Fruit fly (Drosophila melanogaster): ENCODE results near the gene CG18170.

The CG18170 gene

DNA sequence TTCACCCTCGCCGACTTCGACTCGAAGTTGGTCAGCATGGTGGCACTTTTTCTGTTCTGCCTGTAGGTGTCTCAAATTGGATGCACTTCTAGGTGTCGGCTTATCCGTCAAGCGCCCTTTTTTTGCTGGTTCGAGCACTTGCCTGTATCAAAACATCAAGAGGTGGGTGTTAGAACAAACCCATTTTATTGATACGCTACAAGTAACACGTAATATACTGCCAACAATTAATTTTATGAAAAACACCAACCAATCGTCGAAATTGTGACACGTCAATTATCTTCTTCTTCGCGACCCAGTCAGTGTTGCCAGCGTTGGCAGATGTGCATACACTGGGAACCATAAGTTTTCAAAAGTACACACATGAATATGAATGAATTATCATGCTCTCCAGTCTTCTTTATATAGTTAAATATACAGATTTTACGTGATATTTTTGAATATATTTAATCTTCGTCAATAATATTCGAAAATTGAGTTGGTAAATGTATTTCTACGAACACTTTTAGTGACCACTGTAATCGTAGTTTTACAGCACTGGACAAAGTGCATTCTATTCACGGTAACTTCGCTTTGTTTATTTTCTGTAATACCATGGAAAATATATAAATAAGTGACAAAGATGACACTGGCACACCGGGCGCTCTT, 42.3 kb downstream of the CG18170 start, which contains the start of the genes alphaCOP and CG13919 (continued):
- TF ChIP-seq gro (GFP tag; optimal IDR thresholded peaks at IDR 0.05) = peak; percentile 86
- peak; percentile 94 for TF ChIP-seq sug (tag; optimal IDR thresholded peaks at IDR 0.05)
- peak; percentile 86 for TF ChIP-seq CG1603 (tag; optimal IDR thresholded peaks at IDR 0.05)
- peak; percentile 82; the same call in 1 of the 2 replicates for TF ChIP-seq onecut (GFP tag; IDR thresholded peaks at IDR 0.05)
- peak; percentile 75 for TF ChIP-seq CG1792 (GFP tag; optimal IDR thresholded peaks at IDR 0.05)
- no peak for TF ChIP-seq CG42726 (GFP tag; IDR thresholded peaks at IDR 0.05; ENCODE audit: partially characterized antibody)
- peak; percentile 97 for TF ChIP-seq CG14050 (GFP tag; IDR thresholded peaks at IDR 0.05)
- TF ChIP-seq HLH3B (GFP tag; IDR thresholded peaks at IDR 0.05) = peak; percentile 95
- no peak for TF ChIP-seq eve (GFP tag; optimal IDR thresholded peaks at IDR 0.05)
- TF ChIP-seq CG12071 (GFP tag; optimal IDR thresholded peaks at IDR 0.05) = peak; percentile 81
- peak; percentile 96 for TF ChIP-seq wdn (GFP tag; IDR thresholded peaks at IDR 0.05)
- TF ChIP-seq Hand (GFP tag; optimal IDR thresholded peaks at IDR 0.05) = peak; percentile 91
- peak; percentile 93 for TF ChIP-seq CG30431 (GFP tag; optimal IDR thresholded peaks at IDR 0.05)
- TF ChIP-seq bsh (GFP tag; optimal IDR thresholded peaks at IDR 0.05) = peak; percentile 86 to 98
- peak; percentile 87 for TF ChIP-seq peb (GFP tag; IDR thresholded peaks at IDR 0.05)
- peak; percentile 98 for TF ChIP-seq Rfx (GFP tag; IDR thresholded peaks at IDR 0.05)
- TF ChIP-seq CG13894 (tag; optimal IDR thresholded peaks at IDR 0.05) = peak; percentile 91
- TF ChIP-seq bab2 (GFP tag; optimal IDR thresholded peaks at IDR 0.05) = peak; percentile 96
- TF ChIP-seq Lpt (GFP tag; optimal IDR thresholded peaks at IDR 0.05) = no peak
- TF ChIP-seq Awh (GFP tag; IDR thresholded peaks at IDR 0.05) = peak; percentile 98
- no peak for TF ChIP-seq Dfd (GFP tag; optimal IDR thresholded peaks at IDR 0.05)
- TF ChIP-seq zfh2 (GFP tag; optimal IDR thresholded peaks at IDR 0.05) = peak; percentile 93
- peak; percentile 85 for TF ChIP-seq Nf-YC (tag; optimal IDR thresholded peaks at IDR 0.05)
- peak; percentile 94 for TF ChIP-seq CG4854 (GFP tag; optimal IDR thresholded peaks at IDR 0.05)
- peak; percentile 89 for TF ChIP-seq Atf-2 (GFP tag; optimal IDR thresholded peaks at IDR 0.05)
- peak; percentile 92 for TF ChIP-seq salm (tag; optimal IDR thresholded peaks at IDR 0.05)
- peak; percentile 64 for TF ChIP-seq CG7928 (GFP tag; optimal IDR thresholded peaks at IDR 0.05)
- TF ChIP-seq btn (GFP tag; optimal IDR thresholded peaks at IDR 0.05) = peak; percentile 56
- TF ChIP-seq Bdp1 (GFP tag; optimal IDR thresholded peaks at IDR 0.05) = peak; percentile 88
- no peak for TF ChIP-seq tio (GFP tag; optimal IDR thresholded peaks at IDR 0.05)
- peak; percentile 70 for TF ChIP-seq HmgD (GFP tag; optimal IDR thresholded peaks at IDR 0.05)
- peak; percentile 87 for TF ChIP-seq sim (GFP tag; IDR thresholded peaks at IDR 0.05)
- peak; percentile 99 for TF ChIP-seq MBD-R2 (GFP tag; IDR thresholded peaks at IDR 0.05)
- peak; percentile 95 for TF ChIP-seq CG11456 (GFP tag; IDR thresholded peaks at IDR 0.05)
- peak; percentile 92 for TF ChIP-seq Taf1 (GFP tag; IDR thresholded peaks at IDR 0.05)
- peak; percentile 92 for TF ChIP-seq ewg (GFP tag; optimal IDR thresholded peaks at IDR 0.05)
- TF ChIP-seq CG11085 (GFP tag; IDR thresholded peaks at IDR 0.05) = peak; percentile 96
- peak; percentile 98 for TF ChIP-seq gem (tag; optimal IDR thresholded peaks at IDR 0.05)
- TF ChIP-seq zen (tag; optimal IDR thresholded peaks at IDR 0.05) = peak; percentile 89
- peak; percentile 84 for TF ChIP-seq CG16779 (GFP tag; IDR thresholded peaks at IDR 0.05)
- TF ChIP-seq Spps (tag; optimal IDR thresholded peaks at IDR 0.05) = peak; percentile 91
- peak; percentile 97 for TF ChIP-seq Aef1 (GFP tag; IDR thresholded peaks at IDR 0.05)
- TF ChIP-seq repo (GFP tag; optimal IDR thresholded peaks at IDR 0.05) = peak; percentile 89
- peak; percentile 98 for TF ChIP-seq unpg (GFP tag; optimal IDR thresholded peaks at IDR 0.05)
- peak; percentile 53 for TF ChIP-seq Dip2 (GFP tag; IDR thresholded peaks at IDR 0.05)
- TF ChIP-seq Oli (tag; optimal IDR thresholded peaks at IDR 0.05) = peak; percentile 97
- peak; percentile 75 for TF ChIP-seq NC2α (GFP tag; optimal IDR thresholded peaks at IDR 0.05)
- TF ChIP-seq CG31441 (GFP tag; IDR thresholded peaks at IDR 0.05) = peak; percentile 97
- peak; percentile 85 for TF ChIP-seq crc (GFP tag; optimal IDR thresholded peaks at IDR 0.05)
- peak; percentile 85 for TF ChIP-seq CG8944 (GFP tag; optimal IDR thresholded peaks at IDR 0.05)
- TF ChIP-seq vfl (GFP tag; optimal IDR thresholded peaks at IDR 0.05) = peak; percentile 94

Data from whole organism, embryonic.